In genomic region chr3R:18481604-18482003, dm6 we compare ENCODE assay signal across 2 fruit fly cellular contexts.
A peak's percentile ranks its signal among the peaks of the same experiment; 100 is the strongest.
TF ChIP-seq lines count a peak whose summit lies in the region.

No protein-coding gene starts in this region.

- no peak for TF ChIP-seq CTCF in whole organism, embryonic (GFP tag; optimal IDR thresholded peaks at IDR 0.05; lab: Kevin White, UChicago)

TF ChIP-seq in whole organism, embryonic, 481 proteins besides CTCF, POLR2A, EP300 and RAD21:
- peak in 1 of 2 experiments; percentile 92 for TF ChIP-seq Pdp1 (GFP tag; optimal IDR thresholded peaks at IDR 0.05; lab: Kevin White, UChicago)
- peak; percentile 78 for TF ChIP-seq CG3163 (GFP tag; optimal IDR thresholded peaks at IDR 0.05; lab: Kevin White, UChicago)
- TF ChIP-seq CG3995 (GFP tag; optimal IDR thresholded peaks at IDR 0.05; lab: Kevin White, UChicago): peak; percentile 35
- no peak for TF ChIP-seq tx (GFP tag; optimal IDR thresholded peaks at IDR 0.05; lab: Kevin White, UChicago)
- TF ChIP-seq Deaf1 (tag; optimal IDR thresholded peaks at IDR 0.05; lab: Kevin White, UChicago): peak; percentile 56
- peak in 1 of 2 experiments; percentile 34 for TF ChIP-seq Trl (optimal IDR thresholded peaks at IDR 0.05; lab: Kevin White, UChicago)
- TF ChIP-seq Trl (GFP tag; optimal IDR thresholded peaks at IDR 0.05; lab: Kevin White, UChicago): no peak
- peak; percentile 19; the same call in 1 of the 2 replicates for TF ChIP-seq Drgx (GFP tag; IDR thresholded peaks at IDR 0.05; lab: Robert Waterston, UW)
- no peak for TF ChIP-seq CG12299 (tag; optimal IDR thresholded peaks at IDR 0.05; lab: Kevin White, UChicago)
TF ChIP-seq in whole organism, embryonic: peak in this region for 6.

TF ChIP-seq in whole organism, prepupa, 60 proteins besides CTCF, POLR2A, EP300 and RAD21:
- no peak for TF ChIP-seq ss (GFP tag; optimal IDR thresholded peaks at IDR 0.05; lab: Kevin White, UChicago)
- TF ChIP-seq Eip78C (GFP tag; lab: Kevin White, UChicago): peak; percentile 28
- no peak for TF ChIP-seq topi (GFP tag; optimal IDR thresholded peaks at IDR 0.05; lab: Kevin White, UChicago)
- no peak for TF ChIP-seq CG8632 (GFP tag; optimal IDR thresholded peaks at IDR 0.05; lab: Kevin White, UChicago)
- TF ChIP-seq vri (GFP tag; optimal IDR thresholded peaks at IDR 0.05; lab: Kevin White, UChicago): peak; percentile 84
- TF ChIP-seq svp (GFP tag; lab: Kevin White, UChicago): peak; percentile 37
- no peak for TF ChIP-seq CG3919 (GFP tag; optimal IDR thresholded peaks at IDR 0.05; lab: Kevin White, UChicago)
